Fruit fly (Drosophila melanogaster) whole organism, adult: ENCODE data around the gene CG11563.

Source experiments
- CG1620 ChIP-seq: fragments of 200-800 bp; sonication (Bioruptor generic); optimal IDR thresholded peaks from 2 replicates; lab custom pipeline; 2016; ENCODE audit warnings: missing biosample characterization, missing genetic modification characterization
- CG33017 ChIP-seq: fragments of 200-800 bp; sonication (Bioruptor generic); optimal IDR thresholded peaks from 2 replicates; lab custom pipeline; 2018; ENCODE audit warnings: missing biosample characterization, mild to moderate bottlenecking, missing genetic modification characterization, moderate library complexity
- CG7101 ChIP-seq: fragments of 200-800 bp; sonication (Bioruptor generic); optimal IDR thresholded peaks from 2 replicates; lab custom pipeline; 2018; ENCODE audit warnings: missing biosample characterization, mild to moderate bottlenecking, missing genetic modification characterization, moderate library complexity
- Crg-1 ChIP-seq: fragments of 200-800 bp; sonication (Bioruptor generic); optimal IDR thresholded peaks from 2 replicates; lab custom pipeline; 2016; ENCODE audit warnings: missing biosample characterization, missing genetic modification characterization
- Hr96 ChIP-seq: fragments of 200-800 bp; sonication (Bioruptor generic); optimal IDR thresholded peaks from 2 replicates; lab custom pipeline; 2016; ENCODE audit warnings: missing biosample characterization, missing genetic modification characterization
- Mnt ChIP-seq: fragments of 200-800 bp; sonication (Bioruptor generic); optimal IDR thresholded peaks from 2 replicates; lab custom pipeline; 2016; ENCODE audit warnings: missing biosample characterization, mild to moderate bottlenecking, missing genetic modification characterization
- kay ChIP-seq: fragments of 200-800 bp; sonication (Bioruptor generic); peaks from one replicate; lab custom pipeline; 2016; ENCODE audit warnings: missing biosample characterization, missing genetic modification characterization, borderline replicate concordance
- pad ChIP-seq: fragments of 200-800 bp; sonication (Bioruptor generic); optimal IDR thresholded peaks from 3 replicates; lab custom pipeline; 2017; ENCODE audit warnings: missing biosample characterization, missing genetic modification characterization, mild to moderate bottlenecking, moderate library complexity, missing genetic modification reagents
- toe ChIP-seq: fragments of 200-800 bp; sonication (Bioruptor generic); optimal IDR thresholded peaks from 2 replicates; lab custom pipeline; 2016; ENCODE audit warnings: missing biosample characterization, missing genetic modification characterization

DNA sequence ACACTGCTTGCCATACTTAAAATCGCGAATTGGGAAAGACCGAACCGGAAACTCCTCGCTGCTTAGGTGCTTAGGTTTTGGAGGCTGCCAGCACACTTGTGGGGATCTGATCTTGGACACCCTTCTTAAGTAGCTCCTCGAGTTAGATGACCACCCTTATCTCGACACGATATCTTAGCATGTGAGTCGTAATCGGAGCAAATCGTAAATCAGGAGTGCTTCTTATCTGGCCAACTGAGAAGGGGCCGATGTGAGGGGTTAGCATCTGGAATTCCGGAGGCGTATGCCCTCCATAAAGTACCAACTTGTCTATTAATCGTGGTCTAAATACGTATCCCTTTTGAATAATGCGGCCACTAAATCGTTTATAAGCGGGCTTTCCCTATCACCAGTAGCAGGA, 17.8 kb downstream of the CG11563 start, which contains the start of gene salt:
- TF ChIP-seq pad (GFP tag; lab: Kevin White, UChicago) = no peak
- no peak for TF ChIP-seq Hr96 (GFP tag; lab: Kevin White, UChicago)
- TF ChIP-seq kay (GFP tag; lab: Kevin White, UChicago) = no peak
- TF ChIP-seq CG33017 = no peak
- no peak for TF ChIP-seq Mnt (GFP tag; lab: Kevin White, UChicago)
- no peak for TF ChIP-seq Crg-1
- TF ChIP-seq CG1620 (GFP tag; lab: Kevin White, UChicago) = no peak
- no peak for TF ChIP-seq toe (GFP tag; lab: Kevin White, UChicago)
- TF ChIP-seq CG7101 (tag; lab: Kevin White, UChicago) = no peak
